Worm (Caenorhabditis elegans): ENCODE results near the gene dnj-23.

Gene dnj-23

ce11 chrII:9141110-9141509 lies 32.7 kb upstream of the dnj-23 start:
- TF ChIP-seq klf-2 (GFP tag; conservative IDR thresholded peaks at IDR 0.05) (no peak), tab-1 (GFP tag; IDR thresholded peaks at IDR 0.05) (no peak)

ce11 chrII:9139172-9139700 lies 30.8 kb upstream of the dnj-23 start, which contains the start of gene Y9C2UA.1:
TSS of gene Y9C2UA.1 (plus strand) at chrII:9139650.
- TF ChIP-seq ref-1 (GFP tag; conservative IDR thresholded peaks at IDR 0.05) (no peak), cog-1 (tag; optimal IDR thresholded peaks at IDR 0.05) (no peak)

ce11 chrII:9137803-9138202 lies 29.4 kb upstream of the dnj-23 start, which contains the start of gene C16D2.3:
TSS of gene C16D2.3 (plus strand) at chrII:9138103.
- no peak for TF ChIP-seq T22C8.4 (GFP tag; IDR thresholded peaks at IDR 0.05)
- no peak for TF ChIP-seq tab-1 (GFP tag; IDR thresholded peaks at IDR 0.05)
- no peak for TF ChIP-seq flt-1 (GFP tag; IDR thresholded peaks at IDR 0.05)
- TF ChIP-seq ref-1 (GFP tag; conservative IDR thresholded peaks at IDR 0.05), result no peak
- no peak for TF ChIP-seq med-1 (GFP tag; optimal IDR thresholded peaks at IDR 0.05; ENCODE audit: insufficient read depth)
- no peak for TF ChIP-seq ztf-29 (GFP tag; IDR thresholded peaks at IDR 0.05)
- TF ChIP-seq cog-1 (tag; optimal IDR thresholded peaks at IDR 0.05), result no peak
- TF ChIP-seq klf-2 (GFP tag; conservative IDR thresholded peaks at IDR 0.05), result no peak
- TF ChIP-seq ztf-23 (GFP tag; IDR thresholded peaks at IDR 0.05), result no peak

- TF ChIP-seq ztf-29 (GFP tag; IDR thresholded peaks at IDR 0.05) (no peak), ztf-23 (GFP tag; IDR thresholded peaks at IDR 0.05) (no peak), flt-1 (GFP tag; IDR thresholded peaks at IDR 0.05) (no peak), ref-1 (GFP tag; conservative IDR thresholded peaks at IDR 0.05) (no peak), med-1 (GFP tag; optimal IDR thresholded peaks at IDR 0.05; ENCODE audit: insufficient read depth) (no peak), klf-2 (GFP tag; conservative IDR thresholded peaks at IDR 0.05) (no peak), T22C8.4 (GFP tag; IDR thresholded peaks at IDR 0.05) (no peak), cog-1 (tag; optimal IDR thresholded peaks at IDR 0.05) (no peak), tab-1 (GFP tag; IDR thresholded peaks at IDR 0.05) (no peak)
Observed at ce11 chrII:9135878-9136277, 27.5 kb upstream of the dnj-23 start, which contains the start of gene nlp-78. TSS of gene nlp-78 (plus strand) at chrII:9136178.

ce11 chrII:9132338-9132737 lies 23.9 kb upstream of the dnj-23 start:
- TF ChIP-seq klf-2 (GFP tag; conservative IDR thresholded peaks at IDR 0.05), result no peak
- no peak for TF ChIP-seq T22C8.4 (GFP tag; IDR thresholded peaks at IDR 0.05)
- TF ChIP-seq ztf-23 (GFP tag; IDR thresholded peaks at IDR 0.05), result no peak
- TF ChIP-seq ztf-29 (GFP tag; IDR thresholded peaks at IDR 0.05), result no peak
- TF ChIP-seq cog-1 (tag; optimal IDR thresholded peaks at IDR 0.05), result no peak
- no peak for TF ChIP-seq ref-1 (GFP tag; conservative IDR thresholded peaks at IDR 0.05)
- TF ChIP-seq flt-1 (GFP tag; IDR thresholded peaks at IDR 0.05), result no peak
- no peak for TF ChIP-seq tab-1 (GFP tag; IDR thresholded peaks at IDR 0.05)
- TF ChIP-seq med-1 (GFP tag; optimal IDR thresholded peaks at IDR 0.05; ENCODE audit: insufficient read depth), result no peak

- TF ChIP-seq ref-1 (GFP tag; conservative IDR thresholded peaks at IDR 0.05) (no peak), tab-1 (GFP tag; IDR thresholded peaks at IDR 0.05) (no peak), flt-1 (GFP tag; IDR thresholded peaks at IDR 0.05) (no peak), cog-1 (tag; optimal IDR thresholded peaks at IDR 0.05) (no peak), T22C8.4 (GFP tag; IDR thresholded peaks at IDR 0.05) (no peak), ztf-29 (GFP tag; IDR thresholded peaks at IDR 0.05) (no peak), ztf-23 (GFP tag; IDR thresholded peaks at IDR 0.05) (no peak), klf-2 (GFP tag; conservative IDR thresholded peaks at IDR 0.05) (no peak), med-1 (GFP tag; optimal IDR thresholded peaks at IDR 0.05; ENCODE audit: insufficient read depth) (no peak)
Observed at ce11 chrII:9131363-9131762, 23.0 kb upstream of the dnj-23 start, which contains the start of gene C16D2.1. TSS of gene C16D2.1 (plus strand) at chrII:9131663.

DNA sequence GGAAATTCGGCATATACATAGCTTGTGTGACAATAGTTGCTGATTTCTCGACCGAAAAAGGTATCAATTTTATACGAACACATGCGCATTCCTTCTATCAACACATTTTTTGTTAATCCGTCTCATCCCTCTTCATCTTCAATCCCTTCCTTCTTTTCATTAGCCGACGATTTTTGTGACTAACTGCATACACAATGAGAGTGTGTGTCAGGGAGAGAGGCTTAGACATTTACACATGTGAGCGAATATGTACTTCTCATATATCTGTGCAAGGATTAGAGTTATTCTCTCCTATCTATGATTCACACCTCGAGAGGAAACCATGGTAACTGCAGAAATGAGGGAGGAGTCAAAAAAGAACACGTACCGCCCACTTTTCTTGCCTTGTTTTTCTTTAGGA lies 21.9 kb upstream of the dnj-23 start:
- TF ChIP-seq ref-1 (GFP tag; conservative IDR thresholded peaks at IDR 0.05) (no peak), T22C8.4 (GFP tag; IDR thresholded peaks at IDR 0.05) (no peak), ztf-29 (GFP tag; IDR thresholded peaks at IDR 0.05) (no peak), klf-2 (GFP tag; conservative IDR thresholded peaks at IDR 0.05) (no peak), flt-1 (GFP tag; IDR thresholded peaks at IDR 0.05) (no peak), cog-1 (tag; optimal IDR thresholded peaks at IDR 0.05) (no peak), ztf-23 (GFP tag; IDR thresholded peaks at IDR 0.05) (no peak), tab-1 (GFP tag; IDR thresholded peaks at IDR 0.05) (no peak), med-1 (GFP tag; optimal IDR thresholded peaks at IDR 0.05; ENCODE audit: insufficient read depth) (no peak)

DNA sequence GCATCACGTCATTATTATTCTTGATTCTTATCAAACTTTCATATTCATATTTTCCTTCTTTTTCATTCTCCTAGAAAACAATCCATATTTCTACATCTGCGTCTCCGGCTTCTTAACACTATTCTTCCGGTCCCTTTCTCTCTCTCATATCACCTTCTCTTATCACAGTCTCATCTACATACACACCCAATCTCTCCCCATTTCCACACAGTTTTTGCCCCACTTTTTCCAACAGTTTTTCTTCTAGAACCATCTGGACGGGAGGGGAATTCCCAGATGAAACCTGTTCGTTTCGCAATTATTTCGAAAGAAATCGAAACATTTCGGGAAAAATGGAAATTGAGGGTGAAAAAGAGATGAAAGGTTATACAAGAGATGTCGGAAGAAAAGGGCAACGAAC lies 19.7 kb upstream of the dnj-23 start:
- TF ChIP-seq ztf-29 (GFP tag; IDR thresholded peaks at IDR 0.05) (no peak), tab-1 (GFP tag; IDR thresholded peaks at IDR 0.05) (no peak), med-1 (GFP tag; optimal IDR thresholded peaks at IDR 0.05; ENCODE audit: insufficient read depth) (no peak), ztf-23 (GFP tag; IDR thresholded peaks at IDR 0.05) (no peak), klf-2 (GFP tag; conservative IDR thresholded peaks at IDR 0.05) (no peak), cog-1 (tag; optimal IDR thresholded peaks at IDR 0.05) (no peak), flt-1 (GFP tag; IDR thresholded peaks at IDR 0.05) (no peak), ref-1 (GFP tag; conservative IDR thresholded peaks at IDR 0.05) (no peak), T22C8.4 (GFP tag; IDR thresholded peaks at IDR 0.05) (no peak)

DNA sequence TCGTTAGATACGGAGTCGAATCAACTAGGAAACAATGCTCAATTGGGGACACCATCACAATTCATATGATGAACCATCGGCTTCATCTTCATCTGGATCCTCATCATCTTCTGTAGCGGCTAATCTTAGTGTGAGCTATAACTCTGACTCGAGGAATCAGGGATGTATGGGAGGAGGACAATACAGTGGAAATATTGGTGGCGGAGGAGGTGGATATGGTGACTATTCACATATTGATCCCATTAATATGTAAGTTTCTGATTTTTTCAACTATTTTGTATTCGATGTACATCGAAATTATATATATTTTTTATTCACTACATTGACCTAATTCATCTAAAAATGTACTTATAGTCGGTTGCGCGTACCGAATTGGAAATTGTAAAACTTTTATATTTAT lies 19.0 kb upstream of the dnj-23 start:
- TF ChIP-seq ztf-29 (GFP tag; IDR thresholded peaks at IDR 0.05) (no peak), klf-2 (GFP tag; conservative IDR thresholded peaks at IDR 0.05) (no peak), flt-1 (GFP tag; IDR thresholded peaks at IDR 0.05) (no peak)

ce11 chrII:9126965-9127364 lies 18.6 kb upstream of the dnj-23 start:
- no peak for TF ChIP-seq T22C8.4 (GFP tag; IDR thresholded peaks at IDR 0.05)
- TF ChIP-seq ref-1 (GFP tag; conservative IDR thresholded peaks at IDR 0.05), result no peak
- TF ChIP-seq cog-1 (tag; optimal IDR thresholded peaks at IDR 0.05), result no peak
- no peak for TF ChIP-seq klf-2 (GFP tag; conservative IDR thresholded peaks at IDR 0.05)
- no peak for TF ChIP-seq ztf-23 (GFP tag; IDR thresholded peaks at IDR 0.05)
- no peak for TF ChIP-seq ztf-29 (GFP tag; IDR thresholded peaks at IDR 0.05)
- no peak for TF ChIP-seq tab-1 (GFP tag; IDR thresholded peaks at IDR 0.05)
- no peak for TF ChIP-seq med-1 (GFP tag; optimal IDR thresholded peaks at IDR 0.05; ENCODE audit: insufficient read depth)
- TF ChIP-seq flt-1 (GFP tag; IDR thresholded peaks at IDR 0.05), result no peak

All from whole organism, midembryonic.